Worm (Caenorhabditis elegans): ENCODE data around the gene F34H10.4.

ce11 chrX:9629552-9629951 lies 18.8 kb upstream of the F34H10.4 start:
- no peak for TF ChIP-seq ztf-23 (GFP tag; IDR thresholded peaks at IDR 0.05)
- no peak for TF ChIP-seq flt-1 (GFP tag; IDR thresholded peaks at IDR 0.05)
- TF ChIP-seq cog-1 (tag; optimal IDR thresholded peaks at IDR 0.05) = no peak
- no peak for TF ChIP-seq ref-1 (GFP tag; conservative IDR thresholded peaks at IDR 0.05)
- TF ChIP-seq T22C8.4 (GFP tag; IDR thresholded peaks at IDR 0.05) = no peak
- TF ChIP-seq med-1 (GFP tag; optimal IDR thresholded peaks at IDR 0.05; ENCODE audit: insufficient read depth) = no peak
- no peak for TF ChIP-seq klf-2 (GFP tag; conservative IDR thresholded peaks at IDR 0.05)
